Fruit fly (Drosophila melanogaster): ENCODE measurements around the gene nrv1.

nrv1 gene

dm6 chr2L:6745522-6745921, 41.1 kb downstream of the nrv1 start, which contains the start of gene CG31910:
Gene CG31910, minus strand, starts transcription at chr2L:6745622.
- no peak for TF ChIP-seq noc (tag; optimal IDR thresholded peaks at IDR 0.05)

- no peak for TF ChIP-seq noc (tag; optimal IDR thresholded peaks at IDR 0.05)
Measured at dm6 chr2L:6741980-6742591, 44.6 kb downstream of the nrv1 start, which contains the start of gene meng. Gene meng, plus strand, starts transcription at chr2L:6742502.

- no peak for TF ChIP-seq noc (tag; optimal IDR thresholded peaks at IDR 0.05)
Measured at dm6 chr2L:6740088-6740487, 46.6 kb downstream of the nrv1 start, which contains the start of gene TTLL3A. Gene TTLL3A, minus strand, starts transcription at chr2L:6740188.

dm6 chr2L:6732566-6732965, 54.1 kb downstream of the nrv1 start, which contains the start of gene TTLL3B:
Gene TTLL3B, plus strand, starts transcription at chr2L:6732866.
- no peak for TF ChIP-seq noc (tag; optimal IDR thresholded peaks at IDR 0.05)

Data from whole organism, larva.